Worm (Caenorhabditis elegans) whole organism, L3 larva: ENCODE results near the gene xbx-1.

ENCODE experiments used
- R02D3.7 ChIP-seq: fragments of 150-350 bp; optimal IDR thresholded peaks from 2 replicates; lab custom pipeline; 2014; ENCODE audit warnings: missing biosample characterization, missing genetic modification characterization
- ama-1 ChIP-seq: fragments of 150-350 bp; optimal IDR thresholded peaks from 2 replicates; lab custom pipeline; 2018
- ceh-82 ChIP-seq: fragments of 150-350 bp; optimal IDR thresholded peaks from 2 replicates; lab custom pipeline; 2014; ENCODE audit warnings: missing biosample characterization, missing genetic modification characterization
- fkh-10 ChIP-seq: sonication (generic microtip); optimal IDR thresholded peaks from 2 replicates; lab custom pipeline; 2017; ENCODE audit warnings: missing biosample characterization, missing genetic modification reagents, missing genetic modification characterization
- fkh-2 ChIP-seq: fragments of 150-350 bp; optimal IDR thresholded peaks from 2 replicates; lab custom pipeline; 2014; ENCODE audit warnings: missing biosample characterization, missing genetic modification reagents, missing genetic modification characterization
- fos-1 ChIP-seq: fragments of 150-350 bp; optimal IDR thresholded peaks from 2 replicates; lab custom pipeline; 2014; ENCODE audit warnings: missing biosample characterization, missing genetic modification characterization
- mml-1 ChIP-seq: fragments of 150-350 bp; sonication (generic microtip); optimal IDR thresholded peaks from 3 replicates; lab custom pipeline; 2014; ENCODE audit warnings: missing biosample characterization, missing genetic modification characterization
- skn-1 ChIP-seq: fragments of 150-350 bp; optimal IDR thresholded peaks from 2 replicates; lab custom pipeline; 2014; ENCODE audit warnings: missing biosample characterization, missing genetic modification characterization
- snpc-4 ChIP-seq: fragments of 150-350 bp; optimal IDR thresholded peaks from 2 replicates; lab custom pipeline; 2014; ENCODE audit warnings: missing biosample characterization, missing genetic modification characterization
- tbx-2 ChIP-seq: sonication (generic microtip); optimal IDR thresholded peaks from 2 replicates; lab custom pipeline; 2016; ENCODE audit warnings: mild to moderate bottlenecking, missing genetic modification characterization, missing compliant biosample characterization
- ztf-11 ChIP-seq: fragments of 150-350 bp; optimal IDR thresholded peaks from 2 replicates; lab custom pipeline; 2014; ENCODE audit warnings: missing biosample characterization, missing genetic modification characterization

- TF ChIP-seq fos-1 (tag; lab: Kevin White, UChicago) (no peak), ama-1 (lab: Kevin White, UChicago) (no peak), ztf-11 (tag; lab: Kevin White, UChicago) (no peak), R02D3.7 (tag; lab: Kevin White, UChicago) (no peak), tbx-2 (tag; lab: Kevin White, UChicago) (no peak), ceh-82 (tag; lab: Kevin White, UChicago) (no peak), skn-1 (tag; lab: Kevin White, UChicago) (no peak), mml-1 (tag; lab: Kevin White, UChicago) (no peak), fkh-10 (GFP tag; lab: Kevin White, UChicago) (no peak), fkh-2 (tag; lab: Kevin White, UChicago) (no peak), snpc-4 (no peak)
These were observed at the start of gene xbx-1 for ce11 chrV:14979937-14980336.
